Fruit fly (Drosophila melanogaster) whole organism, adult: Measurements from ENCODE around the gene CG10366.

Experiments used
- CG11617 ChIP-seq: fragments of 200-800 bp; sonication (Bioruptor generic); optimal IDR thresholded peaks from 2 replicates; lab custom pipeline; 2017; ENCODE audit warnings: mild to moderate bottlenecking, missing biosample characterization, missing genetic modification reagents, missing genetic modification characterization
- CG12768 ChIP-seq: fragments of 200-800 bp; sonication (Bioruptor generic); optimal IDR thresholded peaks from 2 replicates; lab custom pipeline; 2017; ENCODE audit warnings: missing biosample characterization, missing genetic modification characterization, mild to moderate bottlenecking, moderate library complexity, missing genetic modification reagents
- CG14711 ChIP-seq: fragments of 200-800 bp; sonication (Bioruptor generic); optimal IDR thresholded peaks from 2 replicates; lab custom pipeline; 2018; ENCODE audit warnings: missing biosample characterization, mild to moderate bottlenecking, missing genetic modification characterization, moderate library complexity
- CG1620 ChIP-seq: fragments of 200-800 bp; sonication (Bioruptor generic); optimal IDR thresholded peaks from 2 replicates; lab custom pipeline; 2016; ENCODE audit warnings: missing biosample characterization, missing genetic modification characterization
- CG33017 ChIP-seq: fragments of 200-800 bp; sonication (Bioruptor generic); optimal IDR thresholded peaks from 2 replicates; lab custom pipeline; 2018; ENCODE audit warnings: missing biosample characterization, mild to moderate bottlenecking, missing genetic modification characterization, moderate library complexity
- CG5204 ChIP-seq: fragments of 200-800 bp; sonication (Bioruptor generic); optimal IDR thresholded peaks from 2 replicates; lab custom pipeline; 2016; ENCODE audit warnings: missing biosample characterization, missing genetic modification characterization
- CG7045 ChIP-seq: fragments of 200-800 bp; sonication (Bioruptor generic); optimal IDR thresholded peaks from 2 replicates; lab custom pipeline; 2017; ENCODE audit warnings: missing biosample characterization, mild to moderate bottlenecking, missing genetic modification characterization
- CG7101 ChIP-seq: fragments of 200-800 bp; sonication (Bioruptor generic); optimal IDR thresholded peaks from 2 replicates; lab custom pipeline; 2018; ENCODE audit warnings: missing biosample characterization, mild to moderate bottlenecking, missing genetic modification characterization, moderate library complexity
- Clk ChIP-seq: fragments of 200-800 bp; sonication (Bioruptor generic); optimal IDR thresholded peaks from 2 replicates; lab custom pipeline; 2017; ENCODE audit warnings: missing biosample characterization, missing genetic modification characterization
- Crg-1 ChIP-seq: fragments of 200-800 bp; sonication (Bioruptor generic); optimal IDR thresholded peaks from 2 replicates; lab custom pipeline; 2016; ENCODE audit warnings: missing biosample characterization, missing genetic modification characterization
- Hr96 ChIP-seq: fragments of 200-800 bp; sonication (Bioruptor generic); optimal IDR thresholded peaks from 2 replicates; lab custom pipeline; 2016; ENCODE audit warnings: missing biosample characterization, missing genetic modification characterization
- Mnt ChIP-seq: fragments of 200-800 bp; sonication (Bioruptor generic); optimal IDR thresholded peaks from 2 replicates; lab custom pipeline; 2016; ENCODE audit warnings: missing biosample characterization, mild to moderate bottlenecking, missing genetic modification characterization
- bab1 ChIP-seq: fragments of 200-800 bp; sonication (Bioruptor generic); optimal IDR thresholded peaks from 3 replicates; lab custom pipeline; 2019; ENCODE audit warnings: missing biosample characterization, mild to moderate bottlenecking, missing genetic modification characterization, moderate library complexity
- cic ChIP-seq: fragments of 200-800 bp; sonication (Bioruptor generic); optimal IDR thresholded peaks from 2 replicates; lab custom pipeline; 2017; ENCODE audit warnings: missing biosample characterization, mild to moderate bottlenecking, missing genetic modification characterization, moderate library complexity
- cnc ChIP-seq, 2 experiments: fragments of >200 bp; optimal IDR thresholded peaks; 2 replicates each; lab custom pipeline; 2017
- kay ChIP-seq: fragments of 200-800 bp; sonication (Bioruptor generic); peaks from one replicate; lab custom pipeline; 2016; ENCODE audit warnings: missing biosample characterization, missing genetic modification characterization, borderline replicate concordance
- ovo ChIP-seq: fragments of 200-800 bp; sonication (Bioruptor generic); optimal IDR thresholded peaks from 2 replicates; lab custom pipeline; 2016; ENCODE audit warnings: missing biosample characterization, missing genetic modification characterization
- pad ChIP-seq: fragments of 200-800 bp; sonication (Bioruptor generic); optimal IDR thresholded peaks from 3 replicates; lab custom pipeline; 2017; ENCODE audit warnings: missing biosample characterization, missing genetic modification characterization, mild to moderate bottlenecking, moderate library complexity, missing genetic modification reagents
- tj ChIP-seq: fragments of 200-800 bp; sonication (Bioruptor generic); optimal IDR thresholded peaks from 3 replicates; lab custom pipeline; 2017; ENCODE audit warnings: missing biosample characterization, mild to moderate bottlenecking, missing genetic modification characterization, moderate library complexity
- toe ChIP-seq: fragments of 200-800 bp; sonication (Bioruptor generic); optimal IDR thresholded peaks from 2 replicates; lab custom pipeline; 2016; ENCODE audit warnings: missing biosample characterization, missing genetic modification characterization

The CG10366 gene

dm6 chr2L:19543010-19543564, 40.9 kb upstream of the CG10366 start:
- TF ChIP-seq Mnt (GFP tag; lab: Kevin White, UChicago) (no peak), kay (peak; percentile 48), CG33017 (tag; lab: Kevin White, UChicago) (peak; percentile 21)

dm6 chr2L:19546869-19547710, 36.9 kb upstream of the CG10366 start, which contains the start of gene CG10337:
TSS of gene CG10337 (minus strand) at chr2L:19546959.
- TF ChIP-seq bab1 (GFP tag; lab: Kevin White, UChicago) (peak; percentile 60), cic (GFP tag; lab: Kevin White, UChicago) (peak; percentile 74), tj (peak; percentile 72), ovo (GFP tag; lab: Kevin White, UChicago) (no peak), Hr96 (peak; percentile 21), cnc (optimal IDR thresholded peaks at IDR 0.05; lab: Kevin White, UChicago) (peak; percentile 44 to 86), toe (GFP tag; lab: Kevin White, UChicago) (no peak), CG11617 (GFP tag; lab: Kevin White, UChicago) (peak; percentile 85), pad (GFP tag; lab: Kevin White, UChicago) (peak; percentile 34), CG7101 (tag; lab: Kevin White, UChicago) (peak; percentile 80), CG5204 (peak; percentile 56), CG12768 (GFP tag; lab: Kevin White, UChicago) (peak; percentile 77), CG1620 (GFP tag; lab: Kevin White, UChicago) (no peak), Crg-1 (no peak), Mnt (GFP tag; lab: Kevin White, UChicago) (peak; percentile 62), Clk (GFP tag; lab: Kevin White, UChicago) (no peak), kay (peak; percentile 70), CG14711 (tag; lab: Kevin White, UChicago) (peak; percentile 67), CG33017 (tag; lab: Kevin White, UChicago) (peak; percentile 73), CG7045 (peak; percentile 71)

- TF ChIP-seq CG7045, result no peak
- TF ChIP-seq cic (GFP tag; lab: Kevin White, UChicago), result peak; percentile 48
- peak; percentile 98 for TF ChIP-seq kay
- TF ChIP-seq ovo (GFP tag; lab: Kevin White, UChicago), result peak; percentile 15
Observed at dm6 chr2L:19548158-19548557, 35.9 kb upstream of the CG10366 start, which contains the start of gene Tep4. TSS of gene Tep4 (plus strand) at chr2L:19548507.

DNA sequence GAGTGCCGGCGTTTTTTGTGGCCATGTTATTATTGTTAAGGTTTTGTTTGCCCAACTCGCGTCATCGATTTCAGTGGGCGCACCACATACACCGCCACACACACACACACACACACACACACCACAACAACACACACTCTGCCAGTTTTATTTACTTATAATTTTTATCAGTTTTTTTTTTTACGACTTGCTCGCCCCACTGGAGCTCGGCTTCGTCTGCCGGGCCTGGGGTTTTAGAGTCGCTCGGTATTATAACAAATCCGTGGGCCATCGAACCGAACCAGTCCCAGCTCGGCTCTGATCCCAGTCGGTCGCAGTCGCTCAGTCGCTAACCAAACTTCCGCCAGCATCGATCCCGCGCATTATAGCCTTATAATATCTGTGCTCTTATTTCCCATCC, 34.6 kb upstream of the CG10366 start:
- TF ChIP-seq Hr96, result peak; percentile 5
- peak; percentile 23 for TF ChIP-seq bab1 (GFP tag; lab: Kevin White, UChicago)
- peak; percentile 52 for TF ChIP-seq cic (GFP tag; lab: Kevin White, UChicago)
- peak; percentile 12 for TF ChIP-seq tj
- TF ChIP-seq CG12768 (GFP tag; lab: Kevin White, UChicago), result peak; percentile 6
- TF ChIP-seq kay, result no peak
- no peak for TF ChIP-seq cnc (optimal IDR thresholded peaks at IDR 0.05; lab: Kevin White, UChicago)
- no peak for TF ChIP-seq CG33017 (tag; lab: Kevin White, UChicago)

dm6 chr2L:19563029-19563980, 20.7 kb upstream of the CG10366 start, which contains the start of gene CG13078:
TSS of gene CG13078 (plus strand) at chr2L:19563930.
- no peak for TF ChIP-seq kay
- TF ChIP-seq tj, result peak; percentile 35

DNA sequence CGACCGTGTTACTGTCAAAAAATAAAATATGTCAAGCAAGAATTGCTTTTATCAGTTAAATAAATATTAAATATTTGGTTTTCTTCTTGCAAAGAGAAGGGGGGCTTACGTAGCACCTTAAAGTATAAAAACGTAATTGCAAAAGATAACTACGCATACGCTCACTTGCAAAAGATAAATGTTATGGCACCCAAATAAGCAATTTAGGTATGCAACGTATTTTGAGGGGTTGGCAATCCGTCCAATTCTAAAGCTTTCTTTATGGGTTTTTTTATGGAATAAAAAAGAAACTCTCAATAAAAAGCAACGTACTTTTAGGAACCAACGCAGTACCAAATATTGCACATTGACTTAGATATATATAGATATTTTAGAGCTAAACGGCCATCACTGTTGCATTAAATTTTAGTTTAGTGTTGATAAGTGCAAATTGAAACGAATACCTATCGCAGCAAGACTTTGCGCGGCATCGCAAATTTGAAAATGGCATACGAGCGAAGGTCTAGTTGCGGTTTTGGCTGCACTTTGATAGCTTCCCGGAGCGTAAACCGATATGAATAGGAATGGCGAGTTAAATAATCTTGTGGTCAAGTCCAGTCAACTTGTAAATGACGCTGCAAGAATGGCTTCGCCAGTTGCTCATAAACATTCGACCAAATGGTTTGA, 18.7 kb upstream of the CG10366 start, which contains the start of gene CG13077:
TSS of gene CG13077 (plus strand) at position 631 of the 666 bp plus-strand sequence.
- TF ChIP-seq bab1 (GFP tag; lab: Kevin White, UChicago), result peak; percentile 22
- TF ChIP-seq pad (GFP tag; lab: Kevin White, UChicago), result no peak
